Worm (Caenorhabditis elegans): ENCODE data around the gene C46F9.6.

The C46F9.6 gene

DNA sequence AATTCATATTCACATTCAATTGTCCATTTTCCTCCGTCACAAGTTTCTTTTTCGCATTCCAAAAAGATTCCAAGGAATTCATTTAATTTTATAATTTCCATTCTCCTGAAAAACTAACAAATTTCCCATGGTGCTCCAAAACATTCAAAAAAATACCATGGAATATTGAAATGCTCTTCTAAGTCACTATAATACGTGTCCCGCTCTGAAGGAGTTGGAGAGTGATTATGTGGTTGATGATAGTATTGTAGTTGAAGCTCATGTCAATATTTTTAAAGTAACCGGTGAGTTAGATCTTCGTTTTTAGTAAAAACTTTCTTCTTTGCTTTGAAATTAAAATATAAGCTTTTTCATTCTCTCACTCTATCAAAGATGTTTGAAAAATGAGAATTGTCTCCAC, 7.4 kb upstream of the C46F9.6 start, which contains the start of gene math-9:
math-9 (minus strand) TSS at position 101 of the 400 bp plus-strand sequence.
- TF ChIP-seq K11D2.4 (GFP tag; IDR thresholded peaks at IDR 0.05) (no peak), F55B11.4 (tag; optimal IDR thresholded peaks at IDR 0.05; ENCODE audit: borderline replicate concordance, insufficient read depth) (no peak), F52B5.7 (tag; optimal IDR thresholded peaks at IDR 0.05) (no peak), F22D6.2 (tag; optimal IDR thresholded peaks at IDR 0.05) (no peak), sdz-38 (tag; optimal IDR thresholded peaks at IDR 0.05) (no peak)

DNA sequence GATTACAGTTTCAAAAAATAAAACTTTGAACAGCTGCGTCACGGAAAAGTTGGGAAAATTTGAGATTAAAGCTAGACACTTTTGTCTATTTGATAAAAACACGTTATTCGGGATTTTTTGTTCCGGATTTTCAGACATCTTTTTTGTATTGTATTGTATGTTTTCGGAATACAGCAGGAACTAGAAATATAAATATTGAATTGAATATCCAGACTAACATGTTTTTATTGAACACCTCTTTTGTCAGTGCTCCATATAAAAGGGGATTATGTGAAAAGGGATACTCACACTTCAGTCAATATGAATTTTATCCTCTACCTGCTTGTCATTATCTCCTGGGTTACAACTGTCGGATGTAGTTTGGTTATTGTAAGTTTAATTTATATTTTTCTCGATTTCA, 4.1 kb upstream of the C46F9.6 start, which contains the start of gene C16C4.1:
C16C4.1 (plus strand) TSS at position 301 of the 400 bp plus-strand sequence.
- TF ChIP-seq egl-44 (GFP tag; IDR thresholded peaks at IDR 0.05) (no peak), nhr-179 (tag; optimal IDR thresholded peaks at IDR 0.05) (no peak), snpc-3.4 (tag; optimal IDR thresholded peaks at IDR 0.05) (no peak), dpl-1 (GFP tag; optimal IDR thresholded peaks at IDR 0.05) (no peak), Y56A3A.18 (GFP tag; IDR thresholded peaks at IDR 0.05) (no peak), ccch-3 (GFP tag; optimal IDR thresholded peaks at IDR 0.05) (no peak), B0035.1 (tag; optimal IDR thresholded peaks at IDR 0.05) (no peak), cebp-1 (GFP tag; IDR thresholded peaks at IDR 0.05) (no peak), cebp-1 (tag; optimal IDR thresholded peaks at IDR 0.05) (no peak), fkh-3 (tag; optimal IDR thresholded peaks at IDR 0.05) (no peak), F49E8.2 (tag; optimal IDR thresholded peaks at IDR 0.05; ENCODE audit: insufficient read depth) (no peak), bed-1 (GFP tag; IDR thresholded peaks at IDR 0.05) (no peak), F23B12.7 (tag; optimal IDR thresholded peaks at IDR 0.05; ENCODE audit: insufficient read depth) (no peak), ceh-40 (GFP tag; IDR thresholded peaks at IDR 0.05) (no peak), mes-4 (tag; optimal IDR thresholded peaks at IDR 0.05) (no peak), F22D6.2 (tag; optimal IDR thresholded peaks at IDR 0.05) (no peak), K11D2.4 (GFP tag; IDR thresholded peaks at IDR 0.05) (no peak), tlf-1 (GFP tag; optimal IDR thresholded peaks at IDR 0.05) (no peak)

DNA sequence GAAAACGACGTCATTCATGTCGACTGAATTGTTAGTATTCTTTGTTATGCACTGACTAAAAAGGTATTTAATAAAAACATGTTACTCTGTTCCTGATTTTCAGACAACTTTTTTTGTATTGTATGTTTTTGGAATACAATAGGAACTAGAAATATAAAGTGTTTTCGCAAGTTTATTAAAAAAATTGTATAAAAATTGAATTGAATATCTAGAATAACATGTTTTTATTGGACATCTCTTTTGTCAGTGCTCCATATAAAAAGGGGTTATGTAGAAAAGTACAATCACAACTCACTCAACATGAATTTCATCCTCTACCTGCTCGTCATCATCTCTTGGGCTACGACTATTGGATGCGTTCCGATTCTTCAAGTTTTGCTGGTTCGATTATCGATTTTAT, 2.8 kb upstream of the C46F9.6 start, which contains the start of gene C46F9.5:
C46F9.5 (plus strand) TSS at position 301 of the 400 bp plus-strand sequence.
- TF ChIP-seq aptf-3 (GFP tag; IDR thresholded peaks at IDR 0.05) (no peak), Y53F4B.3 (GFP tag; IDR thresholded peaks at IDR 0.05) (no peak), athp-1 (tag; optimal IDR thresholded peaks at IDR 0.05) (no peak), ZK185.1 (tag; optimal IDR thresholded peaks at IDR 0.05; ENCODE audit: poor library complexity, severe bottlenecking) (no peak), efl-1 (GFP tag; optimal IDR thresholded peaks at IDR 0.05) (no peak), T26A5.8 (tag; optimal IDR thresholded peaks at IDR 0.05) (no peak), madf-6 (GFP tag; IDR thresholded peaks at IDR 0.05) (no peak), ztf-25 (GFP tag; IDR thresholded peaks at IDR 0.05) (no peak), rpc-1 (optimal IDR thresholded peaks at IDR 0.05) (no peak), rpc-1 (tag; optimal IDR thresholded peaks at IDR 0.05) (no peak)

DNA sequence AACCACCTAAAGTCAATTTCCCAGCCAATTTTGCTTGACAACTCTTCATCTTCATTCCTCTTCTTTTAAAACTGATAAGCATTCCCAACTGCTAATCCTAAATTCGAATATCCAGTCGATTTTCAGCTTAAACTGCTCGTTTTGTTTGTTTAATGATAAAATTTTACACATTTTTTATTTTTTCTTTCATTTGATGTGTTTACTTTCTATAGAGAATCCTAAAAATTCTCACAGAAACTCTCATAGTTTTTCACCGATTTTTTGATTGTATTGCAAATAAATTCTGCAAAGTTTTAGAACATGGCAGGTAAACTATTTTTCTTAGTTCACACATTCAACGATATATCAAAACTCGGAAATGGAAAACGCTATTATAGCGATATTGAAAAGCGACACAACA, 2.3 kb upstream of the C46F9.6 start, which contains the start of gene math-25:
math-25 (plus strand) TSS at position 301 of the 400 bp plus-strand sequence.
- TF ChIP-seq ceh-79 (tag; optimal IDR thresholded peaks at IDR 0.05) (no peak), B0261.1 (tag; optimal IDR thresholded peaks at IDR 0.05) (no peak), dpl-1 (GFP tag; optimal IDR thresholded peaks at IDR 0.05) (no peak), mxl-1 (tag; optimal IDR thresholded peaks at IDR 0.05) (no peak), tlf-1 (GFP tag; optimal IDR thresholded peaks at IDR 0.05) (no peak), let-607 (tag; optimal IDR thresholded peaks at IDR 0.05) (no peak), B0336.3 (GFP tag; IDR thresholded peaks at IDR 0.05) (no peak), egl-44 (GFP tag; IDR thresholded peaks at IDR 0.05) (no peak), ets-4 (GFP tag; optimal IDR thresholded peaks at IDR 0.05) (no peak)
